Worm (Caenorhabditis elegans): ENCODE results near the gene nspb-2.
"Not testable (repeated sequence)": the region's sequence is repeated elsewhere in the genome, so short reads cannot be mapped to it uniquely, and the experiment has no call there.

nspb-2 gene

DNA sequence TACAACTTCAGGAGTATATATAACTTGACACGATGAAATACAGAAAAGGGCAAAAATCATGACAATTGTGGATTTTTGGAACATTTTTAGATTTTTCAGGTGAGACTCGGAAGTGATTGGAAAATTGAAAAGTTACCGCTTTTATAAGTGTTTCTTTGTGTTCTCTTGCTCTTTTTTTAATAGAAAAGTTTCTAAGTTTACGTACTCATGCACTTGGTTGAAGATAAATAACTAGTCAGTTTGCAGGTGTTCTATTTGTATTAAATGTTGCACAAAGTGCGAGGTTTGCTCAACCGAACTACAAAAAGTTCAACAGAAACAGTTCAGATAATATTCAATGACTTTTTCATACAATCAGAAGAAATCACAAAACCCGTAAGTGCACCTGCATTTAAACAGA, 3.4 kb downstream of the nspb-2 start, which contains the start of gene nspb-3:
Gene nspb-3, minus strand, starts transcription at position 101 of the 400 bp plus-strand sequence.
- not testable (repeated sequence) for TF ChIP-seq mep-1 (tag; optimal IDR thresholded peaks at IDR 0.05); nhr-48 (tag; optimal IDR thresholded peaks at IDR 0.05); lin-38 (GFP tag; IDR thresholded peaks at IDR 0.05)

DNA sequence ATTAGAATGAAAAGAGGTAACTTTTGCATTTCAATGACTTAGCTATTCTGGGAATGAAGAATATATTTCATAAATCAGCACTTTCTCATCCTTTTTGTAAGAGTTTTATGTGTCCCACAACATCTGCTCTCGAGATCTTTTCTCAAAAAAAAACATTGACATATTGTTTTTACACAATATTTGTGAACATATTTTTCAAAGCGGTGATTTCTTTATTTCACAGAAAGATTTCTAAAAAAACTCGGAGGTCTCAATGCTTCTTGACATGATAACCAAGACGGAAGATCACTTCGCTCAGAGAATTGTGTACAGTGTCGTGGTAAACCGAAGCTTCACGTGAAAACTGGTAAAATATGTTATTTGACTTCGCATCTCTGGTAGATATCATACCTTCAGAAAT, 4.4 kb downstream of the nspb-2 start, which contains the start of gene F38A5.22:
Gene F38A5.22, minus strand, starts transcription at position 29 of the 400 bp plus-strand sequence.
- TF ChIP-seq snpc-1.2 (GFP tag; IDR thresholded peaks at IDR 0.05) (no peak), unc-62 (GFP tag; optimal IDR thresholded peaks at IDR 0.05 in 1 of 2) (peak in 1 of 2 experiments; percentile 95), unc-62 (tag; optimal IDR thresholded peaks at IDR 0.05) (no peak), ces-1 (GFP tag; optimal IDR thresholded peaks at IDR 0.05) (no peak)

DNA sequence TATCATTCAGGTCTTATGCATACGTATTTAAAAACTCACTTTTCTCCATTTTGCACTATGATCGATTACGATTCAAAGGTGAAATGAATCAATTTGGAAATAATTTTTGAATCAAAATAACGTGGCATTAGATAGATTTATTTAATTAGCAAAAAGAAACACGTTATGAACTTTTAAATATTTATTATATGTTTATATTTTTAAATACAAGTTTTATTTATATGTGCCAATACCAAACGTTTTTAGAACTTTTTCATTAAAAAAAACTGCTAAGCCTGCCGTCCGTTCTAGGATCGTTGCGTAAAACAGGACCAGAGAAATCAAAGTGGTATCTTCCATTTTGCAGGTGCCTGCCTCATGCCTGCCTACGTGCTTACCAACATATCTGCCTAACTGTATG, 5.8 kb downstream of the nspb-2 start, which contains the start of gene F38A5.6:
Gene F38A5.6, minus strand, starts transcription at position 101 of the 400 bp plus-strand sequence.
- TF ChIP-seq aha-1 (tag) (peak; percentile 22), lin-15B (tag; optimal IDR thresholded peaks at IDR 0.05) (no peak)

DNA sequence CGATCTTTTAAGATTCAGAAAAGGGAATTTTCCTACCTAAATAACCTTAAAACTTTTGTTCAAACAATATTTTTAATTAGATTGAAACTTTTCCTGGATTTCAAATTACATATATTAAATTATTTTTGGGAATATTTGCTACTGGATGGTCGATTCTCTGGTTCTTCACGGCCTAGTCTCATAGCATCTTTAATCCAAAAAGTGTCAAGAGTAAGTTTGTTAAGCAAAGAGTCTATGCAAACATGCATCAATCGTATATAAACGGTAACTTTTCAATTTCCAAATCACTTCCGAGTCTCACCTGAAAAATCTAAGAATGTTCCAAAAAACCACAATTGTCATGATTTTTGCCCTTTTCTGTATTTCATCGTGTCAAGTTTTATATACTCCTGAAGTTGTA, 6.4 kb downstream of the nspb-2 start, which contains the start of gene nspb-4:
Gene nspb-4, plus strand, starts transcription at position 301 of the 400 bp plus-strand sequence.
- not testable (repeated sequence) for TF ChIP-seq arid-1 (GFP tag; conservative IDR thresholded peaks at IDR 0.05); unc-130 (GFP tag; optimal IDR thresholded peaks at IDR 0.05); nhr-237 (tag; optimal IDR thresholded peaks at IDR 0.05)

DNA sequence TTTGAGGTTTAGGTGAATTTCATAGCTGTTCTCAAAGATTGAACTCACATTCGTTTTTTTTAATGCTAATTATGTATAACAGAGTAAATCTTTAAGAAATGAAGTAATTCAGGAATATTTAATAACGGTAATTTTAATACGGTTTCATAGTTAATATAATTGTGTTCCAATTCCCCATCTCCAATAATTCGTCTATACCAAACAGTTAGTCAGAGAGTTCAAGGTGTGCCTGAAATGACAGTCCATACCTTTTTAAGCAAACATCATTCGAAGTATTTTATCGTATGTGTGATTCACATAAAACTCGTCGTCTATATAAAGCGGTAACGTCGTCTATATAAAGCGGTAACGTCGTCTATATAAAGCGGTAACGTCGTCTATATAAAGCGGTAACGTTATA, 7.2 kb downstream of the nspb-2 start, which contains the start of gene nspb-5:
Gene nspb-5, plus strand, starts transcription at position 301 of the 400 bp plus-strand sequence.
- not testable (repeated sequence) for TF ChIP-seq nhr-41 (GFP tag; IDR thresholded peaks at IDR 0.05); fkh-10 (GFP tag; optimal IDR thresholded peaks at IDR 0.05); mdt-29 (GFP tag; IDR thresholded peaks at IDR 0.05)

DNA sequence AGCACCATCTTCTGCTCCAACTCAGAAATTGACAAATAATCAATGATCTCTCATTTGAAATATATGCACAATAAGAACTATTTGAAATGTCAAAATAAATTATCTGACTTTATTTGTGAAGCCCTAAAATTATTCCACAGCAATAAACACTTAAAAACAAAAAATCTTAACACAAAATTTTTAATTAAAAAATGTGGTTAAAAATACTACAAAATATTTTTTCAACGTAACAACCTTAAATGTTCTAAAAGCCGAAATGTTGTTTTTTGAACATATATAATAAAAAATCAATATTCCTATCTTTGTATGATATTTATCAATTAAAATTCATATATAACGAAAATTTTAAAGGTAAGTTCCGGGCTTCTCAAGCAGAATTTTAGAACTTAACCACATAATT, 8.0 kb downstream of the nspb-2 start, which contains the start of gene F38A5.8:
Gene F38A5.8, plus strand, starts transcription at position 301 of the 400 bp plus-strand sequence.
- no peak for TF ChIP-seq hmg-1.1 (GFP tag; IDR thresholded peaks at IDR 0.05)
- TF ChIP-seq snpc-4 (tag; optimal IDR thresholded peaks at IDR 0.05) = no peak
- TF ChIP-seq lin-15B (tag; optimal IDR thresholded peaks at IDR 0.05) = no peak
- TF ChIP-seq F37D6.2 (tag; optimal IDR thresholded peaks at IDR 0.05) = no peak
- no peak for TF ChIP-seq ces-1 (GFP tag; optimal IDR thresholded peaks at IDR 0.05)
- TF ChIP-seq unc-39 (tag; optimal IDR thresholded peaks at IDR 0.05) = no peak
- TF ChIP-seq lsy-2 (tag; optimal IDR thresholded peaks at IDR 0.05) = no peak
- TF ChIP-seq ceh-44 (GFP tag; IDR thresholded peaks at IDR 0.05) = no peak
- no peak for TF ChIP-seq T26A8.4 (GFP tag; IDR thresholded peaks at IDR 0.05)
- no peak for TF ChIP-seq T20F7.1 (GFP tag; optimal IDR thresholded peaks at IDR 0.05)
- no peak for TF ChIP-seq zfp-3 (GFP tag; conservative IDR thresholded peaks at IDR 0.05)
- TF ChIP-seq nhr-28 (tag; optimal IDR thresholded peaks at IDR 0.05) = no peak
- no peak for TF ChIP-seq fos-1 (tag; optimal IDR thresholded peaks at IDR 0.05)
- no peak for TF ChIP-seq vab-7 (GFP tag; IDR thresholded peaks at IDR 0.05)
- no peak for TF ChIP-seq nhr-42 (GFP tag; IDR thresholded peaks at IDR 0.05)
- TF ChIP-seq tra-1 (GFP tag; IDR thresholded peaks at IDR 0.05) = no peak
- no peak for TF ChIP-seq lin-38 (GFP tag; IDR thresholded peaks at IDR 0.05)
- no peak for TF ChIP-seq fkh-10 (GFP tag; optimal IDR thresholded peaks at IDR 0.05)
- no peak for TF ChIP-seq pha-4 (GFP tag; IDR thresholded peaks at IDR 0.05)
- TF ChIP-seq pha-4 (tag; optimal IDR thresholded peaks at IDR 0.05) = no peak
- no peak for TF ChIP-seq Y75B8A.6 (GFP tag; IDR thresholded peaks at IDR 0.05)
